Fruit fly (Drosophila melanogaster): Measurements from ENCODE around the gene Hipk.

The Hipk gene

dm6 chr3L:621097-621967, 78.5 kb downstream of the Hipk start (continued):
- TF ChIP-seq bigmax (GFP tag; optimal IDR thresholded peaks at IDR 0.05): no peak
- TF ChIP-seq kah (GFP tag; optimal IDR thresholded peaks at IDR 0.05): peak; percentile 13
- TF ChIP-seq HHEX (GFP tag; optimal IDR thresholded peaks at IDR 0.05): peak; percentile 28
- no peak for TF ChIP-seq schlank (tag; optimal IDR thresholded peaks at IDR 0.05)
- peak; percentile 52 for TF ChIP-seq CG15011 (GFP tag; optimal IDR thresholded peaks at IDR 0.05)
- peak; percentile 25; the same call in 1 of the 2 replicates for TF ChIP-seq aop (GFP tag; IDR thresholded peaks at IDR 0.05)
- no peak for TF ChIP-seq CG16813 (GFP tag; IDR thresholded peaks at IDR 0.05; ENCODE audit: partially characterized antibody)
- TF ChIP-seq CG34224 (GFP tag; IDR thresholded peaks at IDR 0.05; ENCODE audit: partially characterized antibody): no peak
- peak; percentile 89 for TF ChIP-seq gsb-n (tag; optimal IDR thresholded peaks at IDR 0.05)
- TF ChIP-seq Atf-2 (GFP tag; optimal IDR thresholded peaks at IDR 0.05): peak; percentile 64
- TF ChIP-seq Xrp1 (GFP tag; IDR thresholded peaks at IDR 0.05): peak; percentile 95
- TF ChIP-seq Scr (GFP tag; IDR thresholded peaks at IDR 0.05; ENCODE audit: partially characterized antibody): no peak
- TF ChIP-seq B-H2 (GFP tag; optimal IDR thresholded peaks at IDR 0.05): no peak
- TF ChIP-seq vnd (GFP tag; IDR thresholded peaks at IDR 0.05; ENCODE audit: partially characterized antibody): no peak
- TF ChIP-seq Fer2 (tag; optimal IDR thresholded peaks at IDR 0.05): no peak
- TF ChIP-seq Lim3 (GFP tag; IDR thresholded peaks at IDR 0.05): no peak
- TF ChIP-seq salm (tag; optimal IDR thresholded peaks at IDR 0.05): peak; percentile 72
- peak; percentile 89 for TF ChIP-seq chm (GFP tag; IDR thresholded peaks at IDR 0.05)
- TF ChIP-seq CG5180 (GFP tag; optimal IDR thresholded peaks at IDR 0.05): peak; percentile 34
- TF ChIP-seq Atf3 (GFP tag; optimal IDR thresholded peaks at IDR 0.05): peak; percentile 71
- TF ChIP-seq CG12659 (GFP tag; optimal IDR thresholded peaks at IDR 0.05): peak; percentile 32
- TF ChIP-seq CG5245 (GFP tag; optimal IDR thresholded peaks at IDR 0.05): peak; percentile 73
- no peak for TF ChIP-seq CG3281 (GFP tag; optimal IDR thresholded peaks at IDR 0.05)
- TF ChIP-seq stwl (tag; optimal IDR thresholded peaks at IDR 0.05): peak; percentile 73
- TF ChIP-seq CG18619 (GFP tag; optimal IDR thresholded peaks at IDR 0.05): peak; percentile 61
- TF ChIP-seq Spps (tag; optimal IDR thresholded peaks at IDR 0.05): peak; percentile 84
- peak; percentile 87 for TF ChIP-seq unpg (GFP tag; optimal IDR thresholded peaks at IDR 0.05)
- no peak for TF ChIP-seq Bgb (GFP tag; IDR thresholded peaks at IDR 0.05; ENCODE audit: partially characterized antibody)
- TF ChIP-seq bab2 (GFP tag; optimal IDR thresholded peaks at IDR 0.05): peak; percentile 64
- no peak for TF ChIP-seq Taf1 (GFP tag; IDR thresholded peaks at IDR 0.05)
- TF ChIP-seq CG31224 (GFP tag; IDR thresholded peaks at IDR 0.05): no peak
- 0 out of 2 replicates have a peak, but pooled peaks have one; percentile 24 for TF ChIP-seq klu (GFP tag; IDR thresholded peaks at IDR 0.05)
- TF ChIP-seq so (GFP tag; IDR thresholded peaks at IDR 0.05): peak; percentile 40; the same call in 1 of the 3 replicates
- TF ChIP-seq bbx (GFP tag; IDR thresholded peaks at IDR 0.05; ENCODE audit: partially characterized antibody): no peak
- peak; percentile 98 for TF ChIP-seq fd102C (GFP tag; optimal IDR thresholded peaks at IDR 0.05)
- peak; percentile 75 for TF ChIP-seq Kr (GFP tag; optimal IDR thresholded peaks at IDR 0.05)
- TF ChIP-seq hb (GFP tag; IDR thresholded peaks at IDR 0.05; ENCODE audit: partially characterized antibody): no peak
- TF ChIP-seq CG32772 (GFP tag; IDR thresholded peaks at IDR 0.05): peak; percentile 58
- TF ChIP-seq CG18764 (GFP tag; optimal IDR thresholded peaks at IDR 0.05): peak; percentile 62
- TF ChIP-seq mirr (GFP tag; optimal IDR thresholded peaks at IDR 0.05): no peak
- TF ChIP-seq Dref (GFP tag; IDR thresholded peaks at IDR 0.05): no peak
- no peak for TF ChIP-seq Opbp (GFP tag; IDR thresholded peaks at IDR 0.05; ENCODE audit: partially characterized antibody)
- peak; percentile 85 for TF ChIP-seq tin (GFP tag; optimal IDR thresholded peaks at IDR 0.05)
- no peak for TF ChIP-seq CG14965 (GFP tag; optimal IDR thresholded peaks at IDR 0.05; ENCODE audit: borderline replicate concordance)
- peak; percentile 6 for TF ChIP-seq fu2 (GFP tag; optimal IDR thresholded peaks at IDR 0.05)
- TF ChIP-seq hkb (optimal IDR thresholded peaks at IDR 0.05): no peak
- TF ChIP-seq hkb (GFP tag; IDR thresholded peaks at IDR 0.05): peak; percentile 48; the same call in 1 of the 2 replicates
- peak; percentile 34; the same call in 1 of the 2 replicates for TF ChIP-seq E2f2 (GFP tag; IDR thresholded peaks at IDR 0.05)

Measured in whole organism, embryonic.